Worm (Caenorhabditis elegans): ENCODE results near the gene sad-1.

Gene sad-1

ce11 chrX:13505201-13505600 is 4.7 kb upstream of the sad-1 start:
- TF ChIP-seq skn-1 (tag; optimal IDR thresholded peaks at IDR 0.05) (no peak), fkh-10 (GFP tag; optimal IDR thresholded peaks at IDR 0.05) (peak; percentile 46)

ce11 chrX:13503839-13504238 is 3.4 kb upstream of the sad-1 start:
- peak; percentile 14 for TF ChIP-seq nfya-1 (tag; optimal IDR thresholded peaks at IDR 0.05; ENCODE audit: insufficient read depth)
- TF ChIP-seq ceh-28 (tag; optimal IDR thresholded peaks at IDR 0.05) = no peak
- no peak for TF ChIP-seq nhr-43 (tag; optimal IDR thresholded peaks at IDR 0.05; ENCODE audit: poor library complexity, severe bottlenecking)
- no peak for TF ChIP-seq nhr-25 (tag; optimal IDR thresholded peaks at IDR 0.05)

- TF ChIP-seq ceh-28 (tag; optimal IDR thresholded peaks at IDR 0.05) (no peak), aly-2 (tag; optimal IDR thresholded peaks at IDR 0.05) (no peak), hmg-11 (tag; optimal IDR thresholded peaks at IDR 0.05) (peak; percentile 69), snpc-4 (tag; optimal IDR thresholded peaks at IDR 0.05) (peak; percentile 37), fkh-10 (GFP tag; optimal IDR thresholded peaks at IDR 0.05) (peak; percentile 53), nfya-1 (tag; optimal IDR thresholded peaks at IDR 0.05; ENCODE audit: insufficient read depth) (peak; percentile 73), lin-39 (tag; optimal IDR thresholded peaks at IDR 0.05) (peak; percentile 54)
These were observed 1.8 kb upstream of the sad-1 start for ce11 chrX:13502282-13502681.

ce11 chrX:13499923-13500322 is 545 bp downstream of the sad-1 start:
- no peak for TF ChIP-seq nhr-67 (tag; optimal IDR thresholded peaks at IDR 0.05)
- no peak for TF ChIP-seq R02D3.7 (tag; optimal IDR thresholded peaks at IDR 0.05)
- no peak for TF ChIP-seq fos-1 (tag; optimal IDR thresholded peaks at IDR 0.05)
- TF ChIP-seq ZK546.5 (tag; optimal IDR thresholded peaks at IDR 0.05) = no peak
- no peak for TF ChIP-seq daf-12 (tag; optimal IDR thresholded peaks at IDR 0.05)
- no peak for TF ChIP-seq ztf-11 (tag; optimal IDR thresholded peaks at IDR 0.05)
- no peak for TF ChIP-seq nhr-28 (tag; optimal IDR thresholded peaks at IDR 0.05)
- TF ChIP-seq zag-1 (tag; optimal IDR thresholded peaks at IDR 0.05) = no peak
- TF ChIP-seq fkh-2 (tag; optimal IDR thresholded peaks at IDR 0.05) = no peak
- no peak for TF ChIP-seq elt-2 (tag; optimal IDR thresholded peaks at IDR 0.05)
- no peak for TF ChIP-seq tbx-2 (tag; optimal IDR thresholded peaks at IDR 0.05)
- no peak for TF ChIP-seq egl-27 (tag; optimal IDR thresholded peaks at IDR 0.05)
- no peak for TF ChIP-seq nhr-12 (tag; optimal IDR thresholded peaks at IDR 0.05)
- no peak for TF ChIP-seq nhr-25 (tag; optimal IDR thresholded peaks at IDR 0.05)

- TF ChIP-seq nfya-1 (tag; optimal IDR thresholded peaks at IDR 0.05; ENCODE audit: insufficient read depth) (no peak), elt-1 (tag; optimal IDR thresholded peaks at IDR 0.05) (no peak), nhr-76 (tag; optimal IDR thresholded peaks at IDR 0.05) (no peak), fkh-10 (GFP tag; optimal IDR thresholded peaks at IDR 0.05) (peak; percentile 93)
These were observed 1.4 kb downstream of the sad-1 start for ce11 chrX:13499098-13499497.

ce11 chrX:13493762-13494161 is 6.7 kb downstream of the sad-1 start:
- no peak for TF ChIP-seq mml-1 (tag; optimal IDR thresholded peaks at IDR 0.05)
- TF ChIP-seq hmg-11 (tag; optimal IDR thresholded peaks at IDR 0.05) = peak; percentile 19
- peak; percentile 68 for TF ChIP-seq nfya-1 (tag; optimal IDR thresholded peaks at IDR 0.05; ENCODE audit: insufficient read depth)
- no peak for TF ChIP-seq snpc-4 (tag; optimal IDR thresholded peaks at IDR 0.05)
- TF ChIP-seq nhr-11 (tag; optimal IDR thresholded peaks at IDR 0.05) = no peak
- TF ChIP-seq lin-39 (tag; optimal IDR thresholded peaks at IDR 0.05) = peak; percentile 58
- TF ChIP-seq unc-62 (GFP tag; optimal IDR thresholded peaks at IDR 0.05) = no peak

DNA sequence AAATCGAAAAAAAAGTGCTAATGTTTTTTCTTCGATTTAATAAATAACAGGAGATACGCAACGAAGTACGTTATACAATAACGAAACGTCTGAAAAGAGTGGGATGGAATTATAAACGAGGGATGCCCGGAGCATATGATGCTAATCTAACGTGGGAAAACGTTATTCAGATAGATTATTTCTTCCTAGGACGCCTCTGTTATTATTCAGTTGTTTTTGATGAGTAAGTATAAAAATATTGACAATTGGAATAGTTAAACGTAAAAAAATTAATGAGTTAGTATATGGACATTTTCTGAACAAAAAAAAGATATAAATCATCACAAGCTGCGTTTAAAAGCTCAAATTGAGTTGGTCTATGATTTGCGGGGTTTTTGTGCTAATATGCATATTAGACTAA is 15.7 kb downstream of the sad-1 start, which contains the start of gene srd-51:
Gene srd-51, minus strand, starts transcription at position 101 of the 400 bp plus-strand sequence.
- TF ChIP-seq ZK546.5 (tag; optimal IDR thresholded peaks at IDR 0.05) (no peak), elt-3 (tag; optimal IDR thresholded peaks at IDR 0.05) (no peak), eor-1 (tag; optimal IDR thresholded peaks at IDR 0.05) (no peak), nhr-76 (tag; optimal IDR thresholded peaks at IDR 0.05) (no peak), ceh-82 (tag; optimal IDR thresholded peaks at IDR 0.05) (no peak), tbx-2 (tag; optimal IDR thresholded peaks at IDR 0.05) (no peak), nhr-43 (tag; optimal IDR thresholded peaks at IDR 0.05; ENCODE audit: poor library complexity, severe bottlenecking) (no peak), sea-2 (GFP tag; optimal IDR thresholded peaks at IDR 0.05) (no peak), ceh-28 (tag; optimal IDR thresholded peaks at IDR 0.05) (no peak), aly-2 (tag; optimal IDR thresholded peaks at IDR 0.05) (no peak), ceh-9 (tag; optimal IDR thresholded peaks at IDR 0.05) (no peak), pha-4 (tag; optimal IDR thresholded peaks at IDR 0.05) (no peak), nfya-1 (tag; optimal IDR thresholded peaks at IDR 0.05; ENCODE audit: insufficient read depth) (no peak), ama-1 (optimal IDR thresholded peaks at IDR 0.05) (no peak), lin-39 (tag; optimal IDR thresholded peaks at IDR 0.05) (no peak), snpc-4 (tag; optimal IDR thresholded peaks at IDR 0.05) (no peak), nhr-77 (tag; optimal IDR thresholded peaks at IDR 0.05) (no peak), fkh-10 (GFP tag; optimal IDR thresholded peaks at IDR 0.05) (no peak)
